Fruit fly (Drosophila melanogaster) whole organism, embryonic: ENCODE data around the gene CG17154.

ENCODE experiments used
- Adf1 ChIP-seq: fragments of 200-800 bp; sonication (Bioruptor generic); IDR thresholded peaks from 2 replicates; pipeline ENCODE4 v1.3.6; 2022; ENCODE audit warnings: missing biosample characterization, missing genetic modification characterization
- Awh ChIP-seq: fragments of 200-800 bp; sonication (Bioruptor generic); IDR thresholded peaks from 2 replicates; pipeline ENCODE4, ENCODE4 v1.3.6; 2022; ENCODE audit warnings: missing biosample characterization, missing genetic modification characterization
- Blimp-1 ChIP-seq: fragments of 200-800 bp; sonication (Bioruptor generic); optimal IDR thresholded peaks from 3 replicates; lab custom pipeline; 2018; ENCODE audit warnings: missing biosample characterization, missing genetic modification characterization, mild to moderate bottlenecking, moderate library complexity, missing genetic modification reagents
- CG12219 ChIP-seq: fragments of 200-800 bp; sonication (Bioruptor generic); optimal IDR thresholded peaks from 3 replicates; lab custom pipeline; 2018; ENCODE audit warnings: missing biosample characterization, mild to moderate bottlenecking, missing genetic modification characterization
- CG12942 ChIP-seq: fragments of 200-800 bp; sonication (Bioruptor generic); optimal IDR thresholded peaks from 3 replicates; lab custom pipeline; 2016; ENCODE audit warnings: missing biosample characterization, missing genetic modification characterization
- CG1602 ChIP-seq: fragments of 200-800 bp; sonication (Bioruptor generic); optimal IDR thresholded peaks from 3 replicates; lab custom pipeline; 2016; ENCODE audit warnings: missing biosample characterization, missing genetic modification characterization
- CG16779 ChIP-seq: fragments of 200-800 bp; sonication (Bioruptor generic); IDR thresholded peaks from 2 replicates; pipeline ENCODE4 v1.3.6; 2022; ENCODE audit warnings: missing biosample characterization, missing genetic modification characterization
- CG17385 ChIP-seq: fragments of 200-800 bp; sonication (Bioruptor generic); optimal IDR thresholded peaks from 3 replicates; lab custom pipeline; 2018; ENCODE audit warnings: missing biosample characterization, mild to moderate bottlenecking, missing genetic modification characterization
- CG17612 ChIP-seq: fragments of 200-800 bp; sonication (Bioruptor generic); IDR thresholded peaks from 2 replicates; pipeline ENCODE4 v1.3.6; 2022; ENCODE audit warnings: missing biosample characterization, missing genetic modification characterization
- CG4282 ChIP-seq: fragments of 200-800 bp; sonication (Bioruptor generic); optimal IDR thresholded peaks from 2 replicates; lab custom pipeline; 2016; ENCODE audit warnings: missing biosample characterization, missing genetic modification characterization
- CG5245 ChIP-seq: fragments of 200-800 bp; sonication (Bioruptor generic); optimal IDR thresholded peaks from 3 replicates; lab custom pipeline; 2016; ENCODE audit warnings: missing biosample characterization, missing genetic modification characterization
- CG6791 ChIP-seq: fragments of 200-800 bp; sonication (Bioruptor generic); IDR thresholded peaks from 3 replicates; pipeline ENCODE4 v1.3.6; 2022; ENCODE audit warnings: missing biosample characterization, missing genetic modification characterization; ENCODE audit not compliant: partially characterized antibody
- CG9797 ChIP-seq: fragments of 200-800 bp; sonication (Bioruptor generic); optimal IDR thresholded peaks from 3 replicates; lab custom pipeline; 2018; ENCODE audit warnings: missing biosample characterization, mild to moderate bottlenecking, missing genetic modification characterization
- CG9817 ChIP-seq: fragments of 200-800 bp; sonication (Bioruptor generic); optimal IDR thresholded peaks from 2 replicates; lab custom pipeline; 2018; ENCODE audit warnings: missing biosample characterization, mild to moderate bottlenecking, missing genetic modification characterization, moderate library complexity
- CG9876 ChIP-seq: fragments of 200-800 bp; sonication (Bioruptor generic); optimal IDR thresholded peaks from 2 replicates; lab custom pipeline; 2016; ENCODE audit warnings: missing biosample characterization, missing genetic modification characterization
- Camta ChIP-seq: fragments of 200-800 bp; sonication (Bioruptor generic); optimal IDR thresholded peaks from 2 replicates; lab custom pipeline; 2016; ENCODE audit warnings: missing biosample characterization, missing genetic modification characterization
- Dip2 ChIP-seq: fragments of 200-800 bp; sonication (Bioruptor generic); IDR thresholded peaks from 2 replicates; pipeline ENCODE4 v1.3.6; 2022; ENCODE audit warnings: missing biosample characterization, missing genetic modification characterization
- Dll ChIP-seq: fragments of 200-800 bp; sonication (Bioruptor generic); IDR thresholded peaks from 4 replicates; pipeline ENCODE4 v1.3.6; 2022; ENCODE audit warnings: missing biosample characterization, missing genetic modification characterization; ENCODE audit not compliant: partially characterized antibody
- Fer1 ChIP-seq: fragments of 200-800 bp; sonication (Bioruptor generic); optimal IDR thresholded peaks from 2 replicates; lab custom pipeline; 2017; ENCODE audit warnings: missing biosample characterization, mild to moderate bottlenecking, missing genetic modification characterization
- HmgD ChIP-seq: fragments of 200-800 bp; sonication (Bioruptor generic); optimal IDR thresholded peaks from 3 replicates; lab custom pipeline; 2016; ENCODE audit warnings: missing biosample characterization, missing genetic modification characterization
- Jarid2 ChIP-seq: fragments of 200-800 bp; sonication (Bioruptor generic); optimal IDR thresholded peaks from 3 replicates; lab custom pipeline; 2017; ENCODE audit warnings: mild to moderate bottlenecking, missing biosample characterization, missing genetic modification reagents, missing genetic modification characterization
- MTF-1 ChIP-seq: fragments of 200-800 bp; sonication (Bioruptor generic); optimal IDR thresholded peaks from 2 replicates; lab custom pipeline; 2018; ENCODE audit warnings: missing biosample characterization, mild to moderate bottlenecking, missing genetic modification characterization, borderline replicate concordance
- Nf-YC ChIP-seq: fragments of 200-800 bp; optimal IDR thresholded peaks from 3 replicates; lab custom pipeline; 2019; ENCODE audit warnings: missing biosample characterization, mild to moderate bottlenecking, missing genetic modification characterization, moderate library complexity
- Oli ChIP-seq: fragments of 200-800 bp; sonication (Bioruptor generic); optimal IDR thresholded peaks from 2 replicates; lab custom pipeline; 2018; ENCODE audit warnings: missing biosample characterization, mild to moderate bottlenecking, missing genetic modification characterization, moderate library complexity
- Ssrp ChIP-seq: fragments of 200-800 bp; sonication (Bioruptor generic); optimal IDR thresholded peaks from 2 replicates; lab custom pipeline; 2018; ENCODE audit warnings: missing biosample characterization, mild to moderate bottlenecking, missing genetic modification characterization, moderate library complexity
- Vsx1 ChIP-seq: fragments of 200-800 bp; sonication (Bioruptor generic); optimal IDR thresholded peaks from 2 replicates; lab custom pipeline; 2017; ENCODE audit warnings: missing biosample characterization, mild to moderate bottlenecking, missing genetic modification characterization, missing genetic modification reagents
- ab ChIP-seq: fragments of 200-800 bp; sonication (Bioruptor generic); optimal IDR thresholded peaks from 2 replicates; lab custom pipeline; 2016; ENCODE audit warnings: missing biosample characterization, missing genetic modification characterization
- amos ChIP-seq: fragments of 200-800 bp; sonication (Bioruptor generic); IDR thresholded peaks from 2 replicates; pipeline ENCODE4 v1.3.6; 2022; ENCODE audit warnings: missing biosample characterization, missing genetic modification characterization; ENCODE audit not compliant: partially characterized antibody
- ash1 ChIP-seq: fragments of 200-800 bp; sonication (Bioruptor generic); optimal IDR thresholded peaks from 2 replicates; lab custom pipeline; 2018; ENCODE audit warnings: missing biosample characterization, mild to moderate bottlenecking, missing genetic modification characterization
- cato ChIP-seq: fragments of 200-800 bp; sonication (Bioruptor generic); optimal IDR thresholded peaks from 2 replicates; lab custom pipeline; 2016; ENCODE audit warnings: missing biosample characterization, missing genetic modification characterization, borderline replicate concordance
- croc ChIP-seq: fragments of 200-800 bp; sonication (Bioruptor generic); conservative IDR thresholded peaks from 3 replicates; pipeline ENCODE4 v1.3.6; 2022; ENCODE audit warnings: missing biosample characterization, missing genetic modification characterization
- da ChIP-seq: fragments of 200-800 bp; sonication (Bioruptor generic); optimal IDR thresholded peaks from 2 replicates; lab custom pipeline; 2016; ENCODE audit warnings: missing biosample characterization, missing genetic modification characterization
- dysf ChIP-seq: fragments of 200-800 bp; sonication (Bioruptor generic); IDR thresholded peaks from 3 replicates; pipeline ENCODE4 v1.3.6; 2022; ENCODE audit warnings: missing biosample characterization, missing genetic modification characterization
- fd3F ChIP-seq: fragments of 200-800 bp; sonication (Bioruptor generic); optimal IDR thresholded peaks from 2 replicates; lab custom pipeline; 2018; ENCODE audit warnings: missing biosample characterization, mild to moderate bottlenecking, missing genetic modification characterization, moderate library complexity
- gsb-n ChIP-seq: fragments of 200-800 bp; sonication (Bioruptor generic); optimal IDR thresholded peaks from 3 replicates; lab custom pipeline; 2018; ENCODE audit warnings: missing biosample characterization, mild to moderate bottlenecking, missing genetic modification characterization
- lbe ChIP-seq: fragments of 200-800 bp; sonication (Bioruptor generic); optimal IDR thresholded peaks from 2 replicates; lab custom pipeline; 2016; ENCODE audit warnings: missing biosample characterization, mild to moderate bottlenecking, missing genetic modification characterization
- lola ChIP-seq, 3 experiments: fragments of >200 bp in 2 of 3; fragments of 200-800 bp in 1 of 3; sonication (Bioruptor generic) in 1 of 3; optimal IDR thresholded peaks; 2 replicates each; lab custom pipeline; 2017 to 2019; ENCODE audit warnings: missing biosample characterization in 3 of 3, missing genetic modification characterization in 3 of 3, mild to moderate bottlenecking in 1 of 3, moderate library complexity in 1 of 3
- luna ChIP-seq: fragments of 200-800 bp; sonication (Bioruptor generic); optimal IDR thresholded peaks from 2 replicates; lab custom pipeline; 2016; ENCODE audit warnings: missing biosample characterization, missing genetic modification characterization
- mirr ChIP-seq: fragments of 200-800 bp; sonication (Bioruptor generic); optimal IDR thresholded peaks from 3 replicates; lab custom pipeline; 2018; ENCODE audit warnings: missing biosample characterization, mild to moderate bottlenecking, missing genetic modification characterization
- oc ChIP-seq: fragments of 200-800 bp; sonication (Bioruptor generic); optimal IDR thresholded peaks from 2 replicates; lab custom pipeline; 2018; ENCODE audit warnings: missing biosample characterization, mild to moderate bottlenecking, missing genetic modification characterization, moderate library complexity
- p53 ChIP-seq: fragments of 200-800 bp; sonication (Bioruptor generic); optimal IDR thresholded peaks from 2 replicates; lab custom pipeline; 2016; ENCODE audit warnings: missing biosample characterization, missing genetic modification characterization
- psq ChIP-seq: fragments of 200-800 bp; sonication (Bioruptor generic); optimal IDR thresholded peaks from 2 replicates; lab custom pipeline; 2017; ENCODE audit warnings: missing biosample characterization, missing genetic modification characterization
- rib ChIP-seq: fragments of 200-800 bp; sonication (Bioruptor generic); IDR thresholded peaks from 2 replicates; pipeline ENCODE4 v1.3.6; 2022; ENCODE audit warnings: missing biosample characterization, missing genetic modification characterization
- sd ChIP-seq: fragments of 200-800 bp; sonication (Bioruptor generic); optimal IDR thresholded peaks from 3 replicates; lab custom pipeline; 2018; ENCODE audit warnings: missing biosample characterization, mild to moderate bottlenecking, missing genetic modification characterization, moderate library complexity
- usp ChIP-seq: fragments of >200 bp; optimal IDR thresholded peaks from 2 replicates; lab custom pipeline; 2017; ENCODE audit warnings: missing biosample characterization, missing genetic modification characterization
- vfl ChIP-seq: fragments of 200-800 bp; sonication (Bioruptor generic); optimal IDR thresholded peaks from 2 replicates; lab custom pipeline; 2016; ENCODE audit warnings: missing biosample characterization, missing genetic modification characterization
- wdn ChIP-seq: fragments of 200-800 bp; sonication (Bioruptor generic); IDR thresholded peaks from 2 replicates; pipeline ENCODE4 v1.3.6; 2022; ENCODE audit warnings: missing biosample characterization, missing genetic modification characterization
- yki ChIP-seq: fragments of >200 bp; optimal IDR thresholded peaks from 3 replicates; lab custom pipeline; 2018
- z ChIP-seq: fragments of 200-800 bp; sonication (Bioruptor generic); IDR thresholded peaks from 3 replicates; pipeline ENCODE4 v1.3.6; 2022; ENCODE audit warnings: missing biosample characterization, missing genetic modification characterization

Gene CG17154

DNA sequence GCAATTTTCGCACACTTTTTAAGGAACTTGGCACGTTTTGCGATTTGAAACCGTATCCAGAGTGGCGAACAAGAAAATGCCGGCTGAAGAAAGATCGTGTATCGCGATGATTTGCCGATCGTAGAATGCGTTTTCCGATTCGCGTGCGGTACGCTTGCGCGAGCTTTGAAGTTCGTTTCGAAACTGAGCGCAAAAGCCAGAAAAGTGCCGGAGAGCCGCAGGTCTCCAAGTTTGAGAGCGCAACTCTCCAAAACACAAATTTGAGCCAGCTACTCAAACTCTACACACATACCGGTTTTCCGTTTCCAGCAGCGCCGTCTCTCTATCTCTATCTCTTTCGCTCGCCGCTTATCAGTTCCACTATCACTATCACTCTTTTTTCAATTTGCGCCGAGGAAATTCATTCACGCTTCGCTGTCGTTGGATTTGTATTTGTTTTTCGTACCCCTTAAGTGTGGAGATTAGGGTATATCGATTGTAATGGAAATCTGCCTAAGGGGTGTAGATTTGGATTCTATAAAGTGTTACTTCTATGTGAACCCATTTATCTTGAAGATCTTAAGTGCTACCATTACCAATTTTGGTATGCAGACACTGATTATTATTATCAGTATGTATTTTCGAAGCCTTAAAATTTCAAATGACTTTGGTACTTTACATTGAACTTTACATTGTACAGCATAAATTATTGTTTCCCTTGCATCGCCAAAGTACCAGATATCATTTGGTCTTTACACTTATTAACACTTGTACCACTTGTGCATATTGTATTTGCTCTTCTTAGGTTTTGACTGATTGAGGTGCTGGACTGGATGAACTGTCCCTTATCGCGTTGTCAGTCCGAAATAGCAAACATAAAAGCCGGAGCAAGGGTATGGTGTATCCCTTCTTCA, 31.9 kb upstream of the CG17154 start (continued):
- TF ChIP-seq Dip2 (GFP tag; lab: Robert Waterston, UW) (no peak), CG17385 (GFP tag; lab: Kevin White, UChicago) (peak; percentile 45), Oli (tag; lab: Kevin White, UChicago) (peak; percentile 78), sd (no peak), z (GFP tag; lab: Robert Waterston, UW) (peak; percentile 64; the same call in 1 of the 3 replicates), CG12219 (GFP tag; lab: Kevin White, UChicago) (peak; percentile 61), CG17612 (GFP tag; lab: Robert Waterston, UW) (no peak), CG5245 (GFP tag; lab: Kevin White, UChicago) (peak; percentile 39), Awh (no peak; the same call in 1 of the 2 replicates), wdn (GFP tag; lab: Robert Waterston, UW) (no peak), Ssrp (tag; lab: Kevin White, UChicago) (peak; percentile 68), Vsx1 (peak; percentile 57), Camta (GFP tag; lab: Kevin White, UChicago) (peak; percentile 64), cato (GFP tag; lab: Kevin White, UChicago) (peak; percentile 56), luna (GFP tag; lab: Kevin White, UChicago) (no peak), lola (GFP tag; optimal IDR thresholded peaks at IDR 0.05; lab: Kevin White, UChicago) (peak in 1 of 3 experiments; percentile 75), vfl (peak; percentile 67), CG9797 (GFP tag; lab: Kevin White, UChicago) (no peak), yki (no peak), p53 (GFP tag; lab: Kevin White, UChicago) (peak; percentile 16), CG4282 (GFP tag; lab: Kevin White, UChicago) (no peak), ash1 (GFP tag; lab: Kevin White, UChicago) (no peak), CG9817 (tag; lab: Kevin White, UChicago) (peak; percentile 44), Blimp-1 (GFP tag; lab: Kevin White, UChicago) (peak; percentile 83), CG6791 (GFP tag; lab: Robert Waterston, UW) (peak; percentile 51; the same call in 1 of the 3 replicates), da (GFP tag; lab: Kevin White, UChicago) (no peak), Jarid2 (GFP tag; lab: Kevin White, UChicago) (peak; percentile 97), lbe (GFP tag; lab: Kevin White, UChicago) (no peak), mirr (GFP tag; lab: Kevin White, UChicago) (peak; percentile 29), oc (tag; lab: Kevin White, UChicago) (no peak), MTF-1 (GFP tag; lab: Kevin White, UChicago) (no peak), amos (GFP tag; lab: Robert Waterston, UW) (no peak; the same call in 1 of the 2 replicates), Adf1 (GFP tag; lab: Robert Waterston, UW) (peak; percentile 55), croc (GFP tag; lab: Robert Waterston, UW) (peak; percentile 63), CG16779 (GFP tag; lab: Robert Waterston, UW) (no peak), Fer1 (GFP tag; lab: Kevin White, UChicago) (peak; percentile 62), ab (no peak), psq (GFP tag; lab: Kevin White, UChicago) (no peak), CG9876 (GFP tag; lab: Kevin White, UChicago) (peak; percentile 2), dysf (GFP tag; lab: Robert Waterston, UW) (peak; percentile 78), fd3F (no peak), HmgD (GFP tag; lab: Kevin White, UChicago) (peak; percentile 3), CG1602 (GFP tag; lab: Kevin White, UChicago) (peak; percentile 69), gsb-n (tag; lab: Kevin White, UChicago) (peak; percentile 63), usp (GFP tag; lab: Kevin White, UChicago) (no peak), Nf-YC (tag; lab: Kevin White, UChicago) (no peak), Dll (GFP tag; lab: Robert Waterston, UW) (peak; percentile 45; the same call in 1 of the 4 replicates), rib (GFP tag; lab: Robert Waterston, UW) (no peak), CG12942 (peak; percentile 48)
